Fruit fly (Drosophila melanogaster) whole organism, prepupa: Measurements from ENCODE around the gene CG15877.

Source experiments
- CG4318 ChIP-seq: fragments of 200-800 bp; sonication (Bioruptor generic); optimal IDR thresholded peaks from 3 replicates; lab custom pipeline; 2017; ENCODE audit warnings: missing biosample characterization, mild to moderate bottlenecking, missing genetic modification characterization
- CG6854 ChIP-seq: fragments of 200-800 bp; sonication (Bioruptor generic); optimal IDR thresholded peaks from 2 replicates; lab custom pipeline; 2017; ENCODE audit warnings: missing biosample characterization, mild to moderate bottlenecking, missing genetic modification characterization
- CG8632 ChIP-seq: fragments of 200-800 bp; sonication (Bioruptor generic); optimal IDR thresholded peaks from 3 replicates; lab custom pipeline; 2016; ENCODE audit warnings: missing biosample characterization, missing genetic modification characterization
- Eip93F ChIP-seq: fragments of 200-800 bp; sonication (Bioruptor generic); optimal IDR thresholded peaks from 2 replicates; lab custom pipeline; 2016; ENCODE audit warnings: missing biosample characterization, mild to moderate bottlenecking, missing genetic modification characterization
- Gug ChIP-seq: fragments of 200-800 bp; sonication (Bioruptor generic); IDR thresholded peaks from 2 replicates; pipeline ENCODE4 v1.3.6; 2022; ENCODE audit warnings: missing biosample characterization, missing genetic modification characterization
- Hr38 ChIP-seq: sonication (Bioruptor generic); optimal IDR thresholded peaks from 2 replicates; lab custom pipeline; 2016; ENCODE audit warnings: missing biosample characterization, missing genetic modification characterization
- Sox14 ChIP-seq: fragments of 200-800 bp; sonication (Bioruptor generic); optimal IDR thresholded peaks from 3 replicates; lab custom pipeline; 2016; ENCODE audit warnings: missing biosample characterization, missing genetic modification characterization
- cyc ChIP-seq: fragments of 200-800 bp; sonication (Bioruptor generic); optimal IDR thresholded peaks from 3 replicates; lab custom pipeline; 2016; ENCODE audit warnings: missing biosample characterization, missing genetic modification characterization

- TF ChIP-seq cyc (GFP tag; lab: Kevin White, UChicago) (no peak), CG8632 (no peak), CG6854 (no peak), Sox14 (GFP tag; lab: Kevin White, UChicago) (no peak), CG4318 (GFP tag; lab: Kevin White, UChicago) (no peak), Eip93F (GFP tag; lab: Kevin White, UChicago) (no peak), Hr38 (GFP tag; lab: Kevin White, UChicago) (no peak), Gug (no peak)
Measured at dm6 chr3L:2427151-2427550, 49.8 kb upstream of the CG15877 start.
